Fruit fly (Drosophila melanogaster) whole organism, embryonic: ENCODE measurements around the gene Cdc14.

Experiments
- Asciz ChIP-seq: fragments of 200-800 bp; sonication (Bioruptor generic); optimal IDR thresholded peaks from 2 replicates; lab custom pipeline; 2017; ENCODE audit warnings: missing biosample characterization, mild to moderate bottlenecking, missing genetic modification characterization, missing genetic modification reagents
- Blimp-1 ChIP-seq: fragments of 200-800 bp; sonication (Bioruptor generic); optimal IDR thresholded peaks from 3 replicates; lab custom pipeline; 2018; ENCODE audit warnings: missing biosample characterization, missing genetic modification characterization, mild to moderate bottlenecking, moderate library complexity, missing genetic modification reagents
- CG11504 ChIP-seq: fragments of 200-800 bp; sonication (Bioruptor generic); optimal IDR thresholded peaks from 3 replicates; lab custom pipeline; 2019; ENCODE audit warnings: missing biosample characterization, mild to moderate bottlenecking, missing genetic modification characterization, moderate library complexity
- CG12769 ChIP-seq: fragments of 200-800 bp; sonication (Bioruptor generic); optimal IDR thresholded peaks from 2 replicates; lab custom pipeline; 2019; ENCODE audit warnings: missing biosample characterization, mild to moderate bottlenecking, missing genetic modification characterization, moderate library complexity
- CG13894 ChIP-seq: fragments of 200-800 bp; sonication (Bioruptor generic); optimal IDR thresholded peaks from 3 replicates; lab custom pipeline; 2018; ENCODE audit warnings: missing biosample characterization, mild to moderate bottlenecking, missing genetic modification characterization, moderate library complexity
- CG14710 ChIP-seq: fragments of 200-800 bp; sonication (Bioruptor generic); optimal IDR thresholded peaks from 3 replicates; lab custom pipeline; 2019; ENCODE audit warnings: missing biosample characterization, mild to moderate bottlenecking, missing genetic modification characterization, moderate library complexity
- CG1603 ChIP-seq: fragments of 200-800 bp; sonication (Bioruptor generic); optimal IDR thresholded peaks from 2 replicates; lab custom pipeline; 2019; ENCODE audit warnings: missing biosample characterization, mild to moderate bottlenecking, missing genetic modification characterization, moderate library complexity
- CG17359 ChIP-seq: fragments of 200-800 bp; sonication (Bioruptor generic); optimal IDR thresholded peaks from 3 replicates; lab custom pipeline; 2018; ENCODE audit warnings: missing biosample characterization, mild to moderate bottlenecking, missing genetic modification characterization, moderate library complexity
- CG17385 ChIP-seq: fragments of 200-800 bp; sonication (Bioruptor generic); optimal IDR thresholded peaks from 3 replicates; lab custom pipeline; 2018; ENCODE audit warnings: missing biosample characterization, mild to moderate bottlenecking, missing genetic modification characterization
- CG18599 ChIP-seq: fragments of 200-800 bp; sonication (Bioruptor generic); optimal IDR thresholded peaks from 3 replicates; lab custom pipeline; 2017; ENCODE audit warnings: missing biosample characterization, missing genetic modification characterization, mild to moderate bottlenecking, moderate library complexity, missing genetic modification reagents
- CG2875 ChIP-seq: fragments of 200-800 bp; sonication (Bioruptor generic); optimal IDR thresholded peaks from 2 replicates; lab custom pipeline; 2017; ENCODE audit warnings: missing biosample characterization, mild to moderate bottlenecking, missing genetic modification characterization, missing genetic modification reagents
- CG32772 ChIP-seq: fragments of 200-800 bp; sonication (Bioruptor generic); IDR thresholded peaks from 2 replicates; pipeline ENCODE4 v1.3.6; 2022; ENCODE audit warnings: missing biosample characterization, missing genetic modification characterization
- CG34224 ChIP-seq: fragments of 200-800 bp; sonication (Bioruptor generic); IDR thresholded peaks from 3 replicates; pipeline ENCODE4 v1.3.6; 2022; ENCODE audit warnings: missing biosample characterization, missing genetic modification characterization; ENCODE audit not compliant: partially characterized antibody
- CG34422 ChIP-seq: fragments of 200-800 bp; sonication (Bioruptor generic); IDR thresholded peaks from 3 replicates; pipeline ENCODE4 v1.3.6; 2022; ENCODE audit warnings: missing biosample characterization, missing genetic modification characterization
- CG6813 ChIP-seq: fragments of 200-800 bp; sonication (Bioruptor generic); optimal IDR thresholded peaks from 2 replicates; lab custom pipeline; 2017; ENCODE audit warnings: missing biosample characterization, missing genetic modification characterization, mild to moderate bottlenecking, moderate library complexity, missing genetic modification reagents
- CG8290 ChIP-seq, 3 experiments: fragments of 200-800 bp; sonication (Bioruptor generic); optimal IDR thresholded peaks; 2 replicates each; lab custom pipeline; 2016 to 2019; ENCODE audit warnings: missing biosample characterization in 3 of 3, missing genetic modification characterization in 3 of 3, mild to moderate bottlenecking in 2 of 3, moderate library complexity in 1 of 3
- CG9609 ChIP-seq: fragments of 200-800 bp; sonication (Bioruptor generic); optimal IDR thresholded peaks from 3 replicates; lab custom pipeline; 2016; ENCODE audit warnings: missing biosample characterization, missing genetic modification characterization
- CHES-1-like ChIP-seq: fragments of 200-800 bp; sonication (Bioruptor generic); optimal IDR thresholded peaks from 2 replicates; lab custom pipeline; 2016; ENCODE audit warnings: missing biosample characterization, missing genetic modification characterization
- Camta ChIP-seq: fragments of 200-800 bp; sonication (Bioruptor generic); optimal IDR thresholded peaks from 2 replicates; lab custom pipeline; 2016; ENCODE audit warnings: missing biosample characterization, missing genetic modification characterization
- Doc2 ChIP-seq: fragments of 200-800 bp; sonication (Bioruptor generic); IDR thresholded peaks from 2 replicates; pipeline ENCODE4 v1.3.6; 2022; ENCODE audit warnings: missing biosample characterization, missing genetic modification characterization
- Hr39 ChIP-seq: fragments of >200 bp; optimal IDR thresholded peaks from 2 replicates; lab custom pipeline; 2017
- Hr78 ChIP-seq, 2 experiments: fragments of 200-800 bp in 1 of 2; fragments of >200 bp in 1 of 2; sonication (Bioruptor generic) in 1 of 2; optimal IDR thresholded peaks; 2 replicates each; lab custom pipeline; 2017 to 2019; ENCODE audit warnings: missing biosample characterization in 2 of 2, missing genetic modification characterization in 2 of 2, mild to moderate bottlenecking in 1 of 2, moderate library complexity in 1 of 2
- Meics ChIP-seq: fragments of 200-800 bp; sonication (Bioruptor generic); optimal IDR thresholded peaks from 2 replicates; lab custom pipeline; 2017; ENCODE audit warnings: missing biosample characterization, mild to moderate bottlenecking, missing genetic modification characterization
- NFAT ChIP-seq: fragments of 200-800 bp; sonication (Bioruptor generic); IDR thresholded peaks from 2 replicates; pipeline ENCODE4 v1.3.6; 2022; ENCODE audit warnings: missing biosample characterization, missing genetic modification characterization
- Nf-YA ChIP-seq: fragments of 200-800 bp; sonication (Bioruptor generic); IDR thresholded peaks from 2 replicates; pipeline ENCODE4 v1.3.6; 2022; ENCODE audit warnings: missing biosample characterization, missing genetic modification characterization
- Sox100B ChIP-seq: fragments of 200-800 bp; sonication (Bioruptor generic); optimal IDR thresholded peaks from 3 replicates; lab custom pipeline; 2018; ENCODE audit warnings: missing biosample characterization, mild to moderate bottlenecking, missing genetic modification characterization
- Spps ChIP-seq: fragments of 200-800 bp; sonication (Bioruptor generic); optimal IDR thresholded peaks from 2 replicates; lab custom pipeline; 2018; ENCODE audit warnings: missing biosample characterization, mild to moderate bottlenecking, missing genetic modification characterization
- Ssrp ChIP-seq: fragments of 200-800 bp; sonication (Bioruptor generic); optimal IDR thresholded peaks from 2 replicates; lab custom pipeline; 2018; ENCODE audit warnings: missing biosample characterization, mild to moderate bottlenecking, missing genetic modification characterization, moderate library complexity
- Taf1 ChIP-seq: fragments of 200-800 bp; sonication (Bioruptor generic); IDR thresholded peaks from 2 replicates; pipeline ENCODE4 v1.3.6; 2022; ENCODE audit warnings: missing biosample characterization, missing genetic modification characterization
- Xrp1 ChIP-seq: fragments of 200-800 bp; sonication (Bioruptor generic); IDR thresholded peaks from 2 replicates; pipeline ENCODE4 v1.3.6; 2022; ENCODE audit warnings: missing biosample characterization, missing genetic modification characterization
- cg ChIP-seq: fragments of 200-800 bp; sonication (Bioruptor generic); optimal IDR thresholded peaks from 3 replicates; lab custom pipeline; 2019; ENCODE audit warnings: missing biosample characterization, mild to moderate bottlenecking, missing genetic modification characterization, moderate library complexity
- ci ChIP-seq: fragments of 200-800 bp; sonication (Bioruptor generic); IDR thresholded peaks from 3 replicates; pipeline ENCODE4 v1.3.6; 2022; ENCODE audit warnings: missing biosample characterization, missing genetic modification characterization
- corto ChIP-seq: fragments of 200-800 bp; sonication (Bioruptor generic); optimal IDR thresholded peaks from 2 replicates; lab custom pipeline; 2016; ENCODE audit warnings: missing biosample characterization, mild to moderate bottlenecking, missing genetic modification characterization, moderate library complexity
- crol ChIP-seq: fragments of 200-800 bp; sonication (Bioruptor generic); IDR thresholded peaks from 2 replicates; pipeline ENCODE4 v1.3.6; 2022; ENCODE audit warnings: missing biosample characterization, missing genetic modification characterization
- ftz-f1 ChIP-seq: fragments of 200-800 bp; sonication (Bioruptor generic); optimal IDR thresholded peaks from 2 replicates; lab custom pipeline; 2016; ENCODE audit warnings: missing biosample characterization, missing genetic modification characterization
- grn ChIP-seq: fragments of 200-800 bp; sonication (Bioruptor generic); optimal IDR thresholded peaks from 3 replicates; lab custom pipeline; 2017; ENCODE audit warnings: missing biosample characterization, missing genetic modification characterization
- hb ChIP-seq: fragments of 200-800 bp; sonication (Bioruptor generic); IDR thresholded peaks from 3 replicates; pipeline ENCODE4 v1.3.6; 2022; ENCODE audit warnings: missing biosample characterization, missing genetic modification characterization; ENCODE audit not compliant: partially characterized antibody
- lab ChIP-seq: fragments of 200-800 bp; sonication (Bioruptor generic); optimal IDR thresholded peaks from 3 replicates; lab custom pipeline; 2017; ENCODE audit warnings: missing biosample characterization, missing genetic modification characterization, mild to moderate bottlenecking, moderate library complexity, missing genetic modification reagents
- nau ChIP-seq: fragments of 200-800 bp; sonication (Bioruptor generic); optimal IDR thresholded peaks from 3 replicates; lab custom pipeline; 2017; ENCODE audit warnings: missing biosample characterization, mild to moderate bottlenecking, missing genetic modification characterization, missing genetic modification reagents
- nom ChIP-seq: fragments of 200-800 bp; sonication (Bioruptor generic); optimal IDR thresholded peaks from 2 replicates; lab custom pipeline; 2017; ENCODE audit warnings: missing biosample characterization, missing genetic modification characterization, mild to moderate bottlenecking, moderate library complexity, missing genetic modification reagents
- repo ChIP-seq: fragments of 200-800 bp; sonication (Bioruptor generic); optimal IDR thresholded peaks from 2 replicates; lab custom pipeline; 2016; ENCODE audit warnings: missing biosample characterization, missing genetic modification characterization
- rib ChIP-seq: fragments of 200-800 bp; sonication (Bioruptor generic); IDR thresholded peaks from 2 replicates; pipeline ENCODE4 v1.3.6; 2022; ENCODE audit warnings: missing biosample characterization, missing genetic modification characterization
- sens ChIP-seq: fragments of 200-800 bp; sonication (Bioruptor generic); peaks from one replicate; lab custom pipeline; 2016; ENCODE audit warnings: missing biosample characterization, missing genetic modification characterization
- sqz ChIP-seq: fragments of 200-800 bp; sonication (Bioruptor generic); optimal IDR thresholded peaks from 3 replicates; lab custom pipeline; 2018; ENCODE audit warnings: missing biosample characterization, mild to moderate bottlenecking, missing genetic modification characterization
- ssp ChIP-seq: fragments of 200-800 bp; sonication (Bioruptor generic); IDR thresholded peaks from 2 replicates; pipeline ENCODE4 v1.3.6; 2022; ENCODE audit warnings: missing biosample characterization, missing genetic modification characterization
- trem ChIP-seq: fragments of 200-800 bp; optimal IDR thresholded peaks from 3 replicates; lab custom pipeline; 2019; ENCODE audit warnings: missing biosample characterization, mild to moderate bottlenecking, missing genetic modification characterization, moderate library complexity
- tup ChIP-seq: fragments of 200-800 bp; sonication (Bioruptor generic); optimal IDR thresholded peaks from 2 replicates; lab custom pipeline; 2016; ENCODE audit warnings: missing biosample characterization, mild to moderate bottlenecking, missing genetic modification characterization, moderate library complexity
- vvl ChIP-seq: fragments of 200-800 bp; sonication (Bioruptor generic); IDR thresholded peaks from 2 replicates; pipeline ENCODE4 v1.3.6; 2022; ENCODE audit warnings: missing biosample characterization, missing genetic modification characterization
- yki ChIP-seq: fragments of >200 bp; optimal IDR thresholded peaks from 3 replicates; lab custom pipeline; 2018

Cdc14 gene

dm6 chr2L:7828901-7829300 is 18.4 kb upstream of the Cdc14 start (continued):
- TF ChIP-seq cg (peak; percentile 70), tup (no peak), hb (GFP tag; lab: Robert Waterston, UW) (no peak), CG32772 (peak; percentile 57; the same call in 1 of the 2 replicates), crol (GFP tag; lab: Robert Waterston, UW) (peak; percentile 28; the same call in 1 of the 2 replicates), vvl (0 out of 2 replicates have a peak, but pooled peaks have one; percentile 51), nom (GFP tag; lab: Kevin White, UChicago) (peak; percentile 8), nau (GFP tag; lab: Kevin White, UChicago) (peak; percentile 48), Spps (tag; lab: Kevin White, UChicago) (no peak), rib (GFP tag; lab: Robert Waterston, UW) (0 out of 2 replicates have a peak, but pooled peaks have one; percentile 45), Asciz (peak; percentile 46), CG14710 (peak; percentile 27), Meics (GFP tag; lab: Kevin White, UChicago) (peak; percentile 2), Xrp1 (0 out of 2 replicates have a peak, but pooled peaks have one; percentile 17), CG13894 (tag; lab: Kevin White, UChicago) (no peak), CG2875 (GFP tag; lab: Kevin White, UChicago) (peak; percentile 13), Taf1 (GFP tag; lab: Robert Waterston, UW) (no peak), Hr39 (no peak), lab (GFP tag; lab: Kevin White, UChicago) (peak; percentile 23), yki (lab: Kevin White, UChicago) (peak; percentile 51), sqz (peak; percentile 17), CG18599 (GFP tag; lab: Kevin White, UChicago) (peak; percentile 23), repo (GFP tag; lab: Kevin White, UChicago) (peak; percentile 29), Camta (GFP tag; lab: Kevin White, UChicago) (no peak), trem (tag; lab: Kevin White, UChicago) (peak; percentile 1), CG12769 (tag; lab: Kevin White, UChicago) (peak; percentile 68), CG6813 (GFP tag; lab: Kevin White, UChicago) (peak; percentile 61), ssp (GFP tag; lab: Robert Waterston, UW) (no peak), CG9609 (GFP tag; lab: Kevin White, UChicago) (no peak), grn (no peak), Doc2 (GFP tag; lab: Robert Waterston, UW) (no peak), CG34224 (GFP tag; lab: Robert Waterston, UW) (0 out of 3 replicates have a peak, but pooled peaks have one; percentile 10), Ssrp (tag; lab: Kevin White, UChicago) (no peak), CG11504 (tag; lab: Kevin White, UChicago) (peak; percentile 1), CG8290 (GFP tag; optimal IDR thresholded peaks at IDR 0.05; lab: Kevin White, UChicago) (no peak), CG8290 (tag; optimal IDR thresholded peaks at IDR 0.05; lab: Kevin White, UChicago) (peak in 1 of 2 experiments; percentile 45), CG1603 (tag; lab: Kevin White, UChicago) (peak; percentile 26), CG17385 (GFP tag; lab: Kevin White, UChicago) (peak; percentile 22), ci (GFP tag; lab: Robert Waterston, UW) (peak; percentile 48; the same call in 1 of the 3 replicates), Hr78 (GFP tag; optimal IDR thresholded peaks at IDR 0.05; lab: Kevin White, UChicago) (peak in 1 of 2 experiments; percentile 43), CG17359 (peak; percentile 38), Blimp-1 (peak; percentile 16), NFAT (GFP tag; lab: Robert Waterston, UW) (no peak), Nf-YA (GFP tag; lab: Robert Waterston, UW) (no peak), Sox100B (GFP tag; lab: Kevin White, UChicago) (peak; percentile 35), CHES-1-like (GFP tag; lab: Kevin White, UChicago) (peak; percentile 14), sens (peak; percentile 69), ftz-f1 (GFP tag; lab: Kevin White, UChicago) (peak; percentile 70), CG34422 (GFP tag; lab: Robert Waterston, UW) (peak; percentile 19; the same call in 1 of the 3 replicates), corto (GFP tag; lab: Kevin White, UChicago) (peak; percentile 7)
